Worm (Caenorhabditis elegans) whole organism, L1 larva: ENCODE measurements around the gene Y70G10A.4.

Experiments
- F16B12.6 ChIP-seq: fragments of 150-350 bp; optimal IDR thresholded peaks from 2 replicates; lab custom pipeline; 2014; ENCODE audit warnings: missing biosample characterization, missing genetic modification characterization
- aha-1 ChIP-seq: fragments of 150-350 bp; optimal IDR thresholded peaks from 2 replicates; lab custom pipeline; 2014; ENCODE audit warnings: missing biosample characterization, missing genetic modification characterization
- alr-1 ChIP-seq: fragments of 200-800 bp; sonication (Bioruptor generic); optimal IDR thresholded peaks from 2 replicates; lab custom pipeline; 2018; ENCODE audit warnings: borderline replicate concordance, mild to moderate bottlenecking, missing genetic modification characterization, missing compliant biosample characterization
- aly-2 ChIP-seq: fragments of 150-350 bp; optimal IDR thresholded peaks from 2 replicates; lab custom pipeline; 2014; ENCODE audit warnings: missing biosample characterization, missing genetic modification characterization
- ama-1 ChIP-seq: fragments of 150-350 bp; optimal IDR thresholded peaks from 2 replicates; lab custom pipeline; 2014
- ceh-63 ChIP-seq: fragments of 200-800 bp; sonication (Bioruptor generic); optimal IDR thresholded peaks from 2 replicates; lab custom pipeline; 2018; ENCODE audit warnings: mild to moderate bottlenecking, missing genetic modification characterization, missing compliant biosample characterization
- ceh-82 ChIP-seq, 3 experiments: fragments of 150-350 bp in 1 of 3; sonication (generic microtip) in 2 of 3; optimal IDR thresholded peaks; 2 replicates each; lab custom pipeline; 2014 to 2017; ENCODE audit warnings: missing biosample characterization in 3 of 3, missing genetic modification characterization in 3 of 3
- ceh-88 ChIP-seq: fragments of 200-800 bp; sonication (Bioruptor generic); IDR thresholded peaks from 2 replicates; pipeline ENCODE4 v1.3.6; 2022; ENCODE audit warnings: missing genetic modification characterization, missing compliant biosample characterization
- ceh-90 ChIP-seq: sonication (generic microtip); optimal IDR thresholded peaks from 2 replicates; lab custom pipeline; 2016; ENCODE audit warnings: missing genetic modification characterization, missing compliant biosample characterization
- ces-1 ChIP-seq: fragments of 150-350 bp; optimal IDR thresholded peaks from 2 replicates; lab custom pipeline; 2014; ENCODE audit warnings: missing biosample characterization, missing genetic modification reagents, missing genetic modification characterization
- dsc-1 ChIP-seq: sonication (generic microtip); optimal IDR thresholded peaks from 2 replicates; lab custom pipeline; 2016; ENCODE audit warnings: mild to moderate bottlenecking, missing genetic modification characterization, missing compliant biosample characterization
- efl-1 ChIP-seq, 4 experiments: fragments of 150-350 bp; optimal IDR thresholded peaks in 3 of 4; peaks in 1 of 4; 1 replicate in 1 of 4; 2 replicates in 3 of 4; lab custom pipeline; 2014; ENCODE audit warnings: missing biosample characterization in 2 of 4, missing genetic modification characterization in 2 of 4, missing genetic modification reagents in 2 of 4
- egl-13 ChIP-seq: sonication (generic microtip); optimal IDR thresholded peaks from 2 replicates; lab custom pipeline; 2016; ENCODE audit warnings: missing genotype, missing genetic modification reagents, missing genetic modification characterization, missing compliant biosample characterization
- elt-2 ChIP-seq: sonication (generic microtip); optimal IDR thresholded peaks from 2 replicates; lab custom pipeline; 2016; ENCODE audit warnings: missing genetic modification characterization, mild to moderate bottlenecking, inconsistent platforms, missing compliant biosample characterization, missing genetic modification reagents
- elt-3 ChIP-seq, 6 experiments: fragments of 150-350 bp in 1 of 6; sonication (generic microtip); optimal IDR thresholded peaks; 2 replicates each; lab custom pipeline; 2017 to 2018; ENCODE audit warnings: missing biosample characterization in 6 of 6, missing genetic modification characterization in 6 of 6, inconsistent platforms in 1 of 6
- fkh-10 ChIP-seq: sonication (generic microtip); optimal IDR thresholded peaks from 2 replicates; lab custom pipeline; 2017; ENCODE audit warnings: missing biosample characterization, missing genetic modification reagents, missing genetic modification characterization
- fkh-8 ChIP-seq: sonication (generic microtip); optimal IDR thresholded peaks from 2 replicates; lab custom pipeline; 2016; ENCODE audit warnings: mild to moderate bottlenecking, missing genetic modification characterization, missing compliant biosample characterization
- hlh-17 ChIP-seq: fragments of 200-800 bp; sonication (Bioruptor generic); optimal IDR thresholded peaks from 2 replicates; lab custom pipeline; 2018; ENCODE audit warnings: missing genetic modification characterization, mild to moderate bottlenecking, missing compliant biosample characterization, moderate library complexity, borderline replicate concordance
- irx-1 ChIP-seq: sonication (generic microtip); optimal IDR thresholded peaks from 2 replicates; lab custom pipeline; 2016; ENCODE audit warnings: missing genetic modification characterization, missing compliant biosample characterization
- jun-1 ChIP-seq: fragments of 150-350 bp; optimal IDR thresholded peaks from 2 replicates; lab custom pipeline; 2014; ENCODE audit warnings: missing biosample characterization, missing genetic modification reagents, missing genetic modification characterization
- lin-13 ChIP-seq: fragments of 150-350 bp; optimal IDR thresholded peaks from 2 replicates; lab custom pipeline; 2014; ENCODE audit warnings: missing biosample characterization, missing genetic modification reagents, missing genetic modification characterization
- lin-14 ChIP-seq: fragments of 200-800 bp; sonication (Bioruptor generic); optimal IDR thresholded peaks from 2 replicates; lab custom pipeline; 2018; ENCODE audit warnings: mild to moderate bottlenecking, missing genetic modification characterization, moderate library complexity, missing compliant biosample characterization
- lin-15B ChIP-seq: fragments of 150-350 bp; sonication (generic microtip); optimal IDR thresholded peaks from 3 replicates; lab custom pipeline; 2014; ENCODE audit warnings: missing biosample characterization, missing genetic modification characterization
- lin-39 ChIP-seq: fragments of 150-350 bp; optimal IDR thresholded peaks from 2 replicates; lab custom pipeline; 2014; ENCODE audit warnings: missing biosample characterization, missing genetic modification reagents, missing genetic modification characterization
- lir-3 ChIP-seq: sonication (generic microtip); optimal IDR thresholded peaks from 2 replicates; lab custom pipeline; 2016; ENCODE audit warnings: mild to moderate bottlenecking, missing genetic modification characterization, moderate library complexity, missing compliant biosample characterization; ENCODE audit not compliant: poor library complexity
- mef-2 ChIP-seq: fragments of 150-350 bp; optimal IDR thresholded peaks from 2 replicates; lab custom pipeline; 2014; ENCODE audit warnings: missing biosample characterization, missing genetic modification characterization
- mep-1 ChIP-seq: fragments of 150-350 bp; optimal IDR thresholded peaks from 2 replicates; lab custom pipeline; 2014; ENCODE audit warnings: missing biosample characterization, missing genetic modification characterization
- nhr-12 ChIP-seq: sonication (generic microtip); optimal IDR thresholded peaks from 2 replicates; lab custom pipeline; 2017; ENCODE audit warnings: missing biosample characterization, missing genetic modification characterization
- nhr-20 ChIP-seq: sonication (generic microtip); optimal IDR thresholded peaks from 2 replicates; lab custom pipeline; 2016; ENCODE audit warnings: mild to moderate bottlenecking, missing genetic modification characterization, missing compliant biosample characterization
- nhr-47 ChIP-seq: sonication (generic microtip); optimal IDR thresholded peaks from 2 replicates; lab custom pipeline; 2016; ENCODE audit warnings: mild to moderate bottlenecking, missing genetic modification characterization, moderate library complexity, missing compliant biosample characterization
- nhr-71 ChIP-seq: sonication (generic microtip); optimal IDR thresholded peaks from 2 replicates; lab custom pipeline; 2016; ENCODE audit warnings: mild to moderate bottlenecking, missing genetic modification characterization, moderate library complexity, missing compliant biosample characterization
- nhr-76 ChIP-seq: sonication (generic microtip); optimal IDR thresholded peaks from 2 replicates; lab custom pipeline; 2017; ENCODE audit warnings: missing biosample characterization, missing genetic modification characterization
- nhr-77 ChIP-seq: fragments of 150-350 bp; optimal IDR thresholded peaks from 2 replicates; lab custom pipeline; 2014; ENCODE audit warnings: missing biosample characterization, missing genetic modification characterization
- nhr-90 ChIP-seq: sonication (generic microtip); optimal IDR thresholded peaks from 2 replicates; lab custom pipeline; 2016; ENCODE audit warnings: mild to moderate bottlenecking, missing genetic modification characterization, missing compliant biosample characterization; ENCODE audit not compliant: poor library complexity
- pag-3 ChIP-seq: sonication (generic microtip); optimal IDR thresholded peaks from 2 replicates; lab custom pipeline; 2017; ENCODE audit warnings: missing genetic modification characterization, mild to moderate bottlenecking, missing compliant biosample characterization, antibody characterized with exemption, borderline replicate concordance; ENCODE audit not compliant: insufficient read depth
- pax-3 ChIP-seq: fragments of 200-800 bp; sonication (Bioruptor generic); optimal IDR thresholded peaks from 2 replicates; lab custom pipeline; 2018; ENCODE audit warnings: mild to moderate bottlenecking, missing genetic modification characterization, moderate library complexity, missing compliant biosample characterization
- snpc-4 ChIP-seq: fragments of 150-350 bp; optimal IDR thresholded peaks from 2 replicates; lab custom pipeline; 2014; ENCODE audit warnings: missing biosample characterization, missing genetic modification characterization
- snu-23 ChIP-seq: sonication (generic microtip); optimal IDR thresholded peaks from 2 replicates; lab custom pipeline; 2016; ENCODE audit warnings: missing genetic modification characterization, missing compliant biosample characterization
- sox-4 ChIP-seq: sonication (generic microtip); optimal IDR thresholded peaks from 2 replicates; lab custom pipeline; 2016; ENCODE audit warnings: missing genetic modification characterization, missing compliant biosample characterization
- sup-37 ChIP-seq: fragments of 200-800 bp; sonication (Bioruptor generic); optimal IDR thresholded peaks from 2 replicates; lab custom pipeline; 2018; ENCODE audit warnings: mild to moderate bottlenecking, missing genetic modification characterization, missing compliant biosample characterization
- tlp-1 ChIP-seq: fragments of 150-350 bp; optimal IDR thresholded peaks from 2 replicates; lab custom pipeline; 2014; ENCODE audit warnings: missing biosample characterization, missing genetic modification characterization
- unc-130 ChIP-seq: fragments of 150-350 bp; optimal IDR thresholded peaks from 2 replicates; lab custom pipeline; 2017; ENCODE audit warnings: missing biosample characterization, missing genetic modification characterization, inconsistent platforms
- unc-30 ChIP-seq: sonication (generic microtip); optimal IDR thresholded peaks from 2 replicates; lab custom pipeline; 2017; ENCODE audit warnings: missing biosample characterization, missing genetic modification characterization
- unc-62 ChIP-seq: fragments of 150-350 bp; optimal IDR thresholded peaks from 2 replicates; lab custom pipeline; 2014; ENCODE audit warnings: missing biosample characterization, missing genetic modification reagents, missing genetic modification characterization
- unc-86 ChIP-seq: sonication (generic microtip); optimal IDR thresholded peaks from 2 replicates; lab custom pipeline; 2016; ENCODE audit warnings: missing genetic modification characterization, missing compliant biosample characterization
- xbp-1 ChIP-seq: sonication (generic microtip); optimal IDR thresholded peaks from 2 replicates; lab custom pipeline; 2016; ENCODE audit warnings: missing genetic modification characterization, missing compliant biosample characterization
- ztf-11 ChIP-seq, 2 experiments: sonication (generic microtip); optimal IDR thresholded peaks; 2 replicates each; lab custom pipeline; 2016 to 2017; ENCODE audit warnings: missing genetic modification characterization in 2 of 2, missing biosample characterization in 1 of 2, missing compliant biosample characterization in 1 of 2

The Y70G10A.4 gene

ce11 chrIII:10181868-10182267 is 40.1 kb upstream of the Y70G10A.4 start:
- no peak for TF ChIP-seq aly-2 (tag; lab: Kevin White, UChicago)
- TF ChIP-seq ces-1 (GFP tag; lab: Kevin White, UChicago): no peak
- no peak for TF ChIP-seq alr-1 (tag; lab: Kevin White, UChicago)
- TF ChIP-seq unc-130 (tag; lab: Kevin White, UChicago): no peak
- no peak for TF ChIP-seq nhr-77
- no peak for TF ChIP-seq aha-1 (tag; lab: Kevin White, UChicago)

- TF ChIP-seq pax-3: no peak
- no peak for TF ChIP-seq nhr-47 (tag; lab: Kevin White, UChicago)
- no peak for TF ChIP-seq mef-2 (tag; lab: Kevin White, UChicago)
- TF ChIP-seq lin-13: no peak
- TF ChIP-seq unc-62 (GFP tag; lab: Kevin White, UChicago): no peak
- no peak for TF ChIP-seq sox-4 (tag; lab: Kevin White, UChicago)
- TF ChIP-seq unc-130 (tag; lab: Kevin White, UChicago): no peak
- no peak for TF ChIP-seq elt-3 (tag; optimal IDR thresholded peaks at IDR 0.05; lab: Kevin White, UChicago)
- no peak for TF ChIP-seq dsc-1 (tag; lab: Kevin White, UChicago)
- no peak for TF ChIP-seq nhr-12 (tag; lab: Kevin White, UChicago)
- no peak for TF ChIP-seq xbp-1 (tag; lab: Kevin White, UChicago)
- TF ChIP-seq nhr-90: no peak
- no peak for TF ChIP-seq lin-15B (tag; lab: Kevin White, UChicago)
- TF ChIP-seq pag-3: no peak
- TF ChIP-seq ceh-63: no peak
- TF ChIP-seq irx-1: no peak
Measured at ce11 chrIII:10186160-10186559, 35.8 kb upstream of the Y70G10A.4 start, which contains the start of gene unc-47. unc-47 (minus strand) TSS chrIII:10186260.

DNA sequence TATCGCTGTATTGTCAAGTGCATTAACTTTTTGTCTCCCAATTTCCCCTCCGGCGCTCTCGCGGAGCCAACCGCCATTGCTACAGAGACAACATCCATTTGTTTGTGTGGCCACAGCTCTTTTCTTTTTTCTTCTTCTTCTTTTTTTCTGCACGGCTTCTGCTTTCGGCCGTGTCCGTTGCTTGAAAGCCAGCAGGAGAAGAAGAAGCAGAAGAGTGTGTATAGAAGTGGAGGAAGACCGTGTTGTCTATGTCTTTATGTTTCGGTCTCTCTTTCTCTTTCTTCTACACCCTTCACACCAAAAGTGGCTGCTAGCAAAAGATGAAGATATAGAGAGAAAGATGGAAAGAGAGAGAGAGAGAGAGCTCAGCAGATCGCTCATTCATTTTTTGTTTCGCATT is 34.1 kb upstream of the Y70G10A.4 start:
- TF ChIP-seq sox-4 (tag; lab: Kevin White, UChicago) (no peak), ceh-82 (tag; optimal IDR thresholded peaks at IDR 0.05; lab: Kevin White, UChicago) (peak in 1 of 3 experiments; percentile 39), lin-14 (GFP tag; lab: Kevin White, UChicago) (peak; percentile 75), nhr-71 (tag; lab: Kevin White, UChicago) (no peak), lin-15B (tag; lab: Kevin White, UChicago) (no peak), jun-1 (tag; lab: Kevin White, UChicago) (no peak), fkh-8 (tag; lab: Kevin White, UChicago) (peak; percentile 49), ama-1 (no peak), ztf-11 (tag; optimal IDR thresholded peaks at IDR 0.05; lab: Kevin White, UChicago) (no peak), dsc-1 (tag; lab: Kevin White, UChicago) (no peak), alr-1 (tag; lab: Kevin White, UChicago) (no peak), aly-2 (tag; lab: Kevin White, UChicago) (no peak), xbp-1 (tag; lab: Kevin White, UChicago) (no peak), unc-30 (no peak), ceh-90 (tag; lab: Kevin White, UChicago) (no peak), mef-2 (tag; lab: Kevin White, UChicago) (no peak), lin-13 (no peak), snu-23 (no peak), egl-13 (tag; lab: Kevin White, UChicago) (no peak), ceh-88 (GFP tag; lab: Robert Waterston, UW) (no peak), lir-3 (tag; lab: Kevin White, UChicago) (no peak), nhr-77 (no peak), tlp-1 (no peak), nhr-47 (tag; lab: Kevin White, UChicago) (no peak), elt-3 (tag; optimal IDR thresholded peaks at IDR 0.05; lab: Kevin White, UChicago) (no peak), F16B12.6 (tag; lab: Kevin White, UChicago) (peak; percentile 10), sup-37 (GFP tag; lab: Kevin White, UChicago) (no peak), elt-2 (tag; lab: Kevin White, UChicago) (no peak), efl-1 (optimal IDR thresholded peaks at IDR 0.05; lab: Kevin White, UChicago) (peak; percentile 22 to 25), efl-1 (GFP tag; optimal IDR thresholded peaks at IDR 0.05 in 1 of 2; lab: Kevin White, UChicago) (no peak), nhr-76 (no peak), unc-86 (tag; lab: Kevin White, UChicago) (peak; percentile 13), mep-1 (no peak), fkh-10 (GFP tag; lab: Kevin White, UChicago) (peak; percentile 59), lin-39 (no peak), nhr-20 (no peak), ceh-63 (no peak), snpc-4 (tag; lab: Kevin White, UChicago) (no peak), nhr-90 (no peak), hlh-17 (GFP tag; lab: Kevin White, UChicago) (no peak)
